Fruit fly (Drosophila melanogaster): Measurements from ENCODE around the gene RIOK2.

RIOK2 gene

DNA sequence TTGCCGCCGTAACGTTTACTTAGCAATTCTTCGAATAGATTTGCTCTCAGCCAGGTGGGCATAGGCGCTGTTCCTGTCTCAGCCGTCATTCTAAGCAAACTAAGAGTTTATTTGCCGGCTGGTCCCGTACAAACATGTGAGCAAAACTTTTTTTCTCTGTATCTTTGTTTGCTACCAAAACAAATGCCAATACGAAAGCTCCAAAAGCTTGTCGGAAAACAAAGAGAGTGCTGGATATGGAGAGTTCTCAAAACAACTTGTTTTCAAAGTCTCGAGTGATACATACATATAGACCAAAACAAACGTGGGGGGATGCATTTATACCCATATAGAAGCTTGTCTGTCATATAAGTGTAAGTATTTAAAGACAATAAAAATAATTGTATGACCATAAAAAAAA is 50.4 kb downstream of the RIOK2 start, which contains the start of gene CG10559:
Gene CG10559 (minus strand): TSS at position 101 of the 400 bp plus-strand sequence.
- no peak for TF ChIP-seq CTCF (optimal IDR thresholded peaks at IDR 0.05)
- TF ChIP-seq CG8478 (optimal IDR thresholded peaks at IDR 0.05), result no peak

All from S2 (cell line).